Fruit fly (Drosophila melanogaster): ENCODE results near the gene Ance-3.

dm6 chr2L:13873147-13873546 is 41.4 kb upstream of the Ance-3 start:
- TF ChIP-seq CG7839 (tag; optimal IDR thresholded peaks at IDR 0.05) (no peak), CG18619 (GFP tag; optimal IDR thresholded peaks at IDR 0.05) (no peak), tll (GFP tag; optimal IDR thresholded peaks at IDR 0.05) (no peak), MESR4 (GFP tag; optimal IDR thresholded peaks at IDR 0.05) (no peak), Oaz (GFP tag; IDR thresholded peaks at IDR 0.05) (no peak)

Data from whole organism, embryonic.